In genomic region chr3L:21058651-21059050, dm6 we compare ENCODE assay signal across 6 fruit fly cellular contexts.
TF ChIP-seq lines count a peak whose summit lies in the region.

No protein-coding gene starts in this region.

- TF ChIP-seq CTCF in whole organism, embryonic (GFP tag; optimal IDR thresholded peaks at IDR 0.05; lab: Kevin White, UChicago): no peak

TF ChIP-seq in whole organism, 6 proteins besides CTCF, POLR2A, EP300 and RAD21:
- TF ChIP-seq pan (optimal IDR thresholded peaks at IDR 0.05; lab: Kevin White, UChicago) (no peak), Dll (optimal IDR thresholded peaks at IDR 0.05; lab: Kevin White, UChicago) (peak; percentile 80)
TF ChIP-seq in whole organism: peak in this region for 1.

TF ChIP-seq in whole organism, adult, 20 proteins besides CTCF, POLR2A, EP300 and RAD21 (continues in another document):
- no peak for TF ChIP-seq Clk (GFP tag; optimal IDR thresholded peaks at IDR 0.05; lab: Kevin White, UChicago)
- peak; percentile 65 for TF ChIP-seq tj (GFP tag; optimal IDR thresholded peaks at IDR 0.05; lab: Kevin White, UChicago)
- peak; percentile 38 for TF ChIP-seq CG7101 (tag; optimal IDR thresholded peaks at IDR 0.05; lab: Kevin White, UChicago)
- TF ChIP-seq toe (GFP tag; optimal IDR thresholded peaks at IDR 0.05; lab: Kevin White, UChicago): no peak
- TF ChIP-seq cnc (optimal IDR thresholded peaks at IDR 0.05; lab: Kevin White, UChicago): no peak
- no peak for TF ChIP-seq Crg-1 (GFP tag; optimal IDR thresholded peaks at IDR 0.05; lab: Kevin White, UChicago)
- peak; percentile 16 for TF ChIP-seq Hr96 (GFP tag; optimal IDR thresholded peaks at IDR 0.05; lab: Kevin White, UChicago)
- peak; percentile 4 for TF ChIP-seq CG33017 (tag; optimal IDR thresholded peaks at IDR 0.05; lab: Kevin White, UChicago)
- no peak for TF ChIP-seq CG7045 (GFP tag; optimal IDR thresholded peaks at IDR 0.05; lab: Kevin White, UChicago)
- TF ChIP-seq CG11617 (GFP tag; optimal IDR thresholded peaks at IDR 0.05; lab: Kevin White, UChicago): no peak
- peak; percentile 49 for TF ChIP-seq Mnt (GFP tag; optimal IDR thresholded peaks at IDR 0.05; lab: Kevin White, UChicago)
- TF ChIP-seq pad (GFP tag; optimal IDR thresholded peaks at IDR 0.05; lab: Kevin White, UChicago): peak; percentile 26
- TF ChIP-seq bab1 (GFP tag; optimal IDR thresholded peaks at IDR 0.05; lab: Kevin White, UChicago): peak; percentile 82
- peak; percentile 44 for TF ChIP-seq CG12768 (GFP tag; optimal IDR thresholded peaks at IDR 0.05; lab: Kevin White, UChicago)
- peak; percentile 52 for TF ChIP-seq cic (GFP tag; optimal IDR thresholded peaks at IDR 0.05; lab: Kevin White, UChicago)
- no peak for TF ChIP-seq CG5204 (GFP tag; optimal IDR thresholded peaks at IDR 0.05; lab: Kevin White, UChicago)
- TF ChIP-seq kay (GFP tag; lab: Kevin White, UChicago; ENCODE audit: borderline replicate concordance): peak; percentile 68
- TF ChIP-seq ovo (GFP tag; optimal IDR thresholded peaks at IDR 0.05; lab: Kevin White, UChicago): peak; percentile 24

TF ChIP-seq in whole organism, embryonic, 481 proteins besides CTCF, POLR2A, EP300 and RAD21 (continues in another document):
- TF ChIP-seq Abd-B (GFP tag; optimal IDR thresholded peaks at IDR 0.05; lab: Kevin White, UChicago) (no peak), Aef1 (GFP tag; IDR thresholded peaks at IDR 0.05; lab: Robert Waterston, UW) (peak; percentile 47; the same call in 2 of the 3 replicates), stc (GFP tag; IDR thresholded peaks at IDR 0.05; lab: Robert Waterston, UW) (peak; percentile 29; the same call in 1 of the 2 replicates), lmd (GFP tag; IDR thresholded peaks at IDR 0.05; lab: Robert Waterston, UW) (no peak), oc (tag; optimal IDR thresholded peaks at IDR 0.05; lab: Kevin White, UChicago) (peak; percentile 45), CG2889 (GFP tag; IDR thresholded peaks at IDR 0.05; lab: Robert Waterston, UW) (no peak), chinmo (GFP tag; IDR thresholded peaks at IDR 0.05; lab: Robert Waterston, UW; ENCODE audit: partially characterized antibody) (peak; percentile 98), Oaz (GFP tag; IDR thresholded peaks at IDR 0.05; lab: Robert Waterston, UW) (no peak), CG18599 (GFP tag; optimal IDR thresholded peaks at IDR 0.05; lab: Kevin White, UChicago) (peak; percentile 9), Deaf1 (tag; optimal IDR thresholded peaks at IDR 0.05; lab: Kevin White, UChicago) (peak; percentile 56), NFAT (GFP tag; IDR thresholded peaks at IDR 0.05; lab: Robert Waterston, UW) (peak; percentile 60; the same call in 1 of the 2 replicates), CG10959 (GFP tag; IDR thresholded peaks at IDR 0.05; lab: Robert Waterston, UW) (no peak), knrl (GFP tag; IDR thresholded peaks at IDR 0.05; lab: Robert Waterston, UW; ENCODE audit: partially characterized antibody) (0 out of 3 replicates have a peak, but pooled peaks have one; percentile 7), CG8290 (GFP tag; optimal IDR thresholded peaks at IDR 0.05; lab: Kevin White, UChicago) (no peak), CG8290 (tag; optimal IDR thresholded peaks at IDR 0.05; lab: Kevin White, UChicago) (peak in 1 of 2 experiments; percentile 62), Fer1 (GFP tag; optimal IDR thresholded peaks at IDR 0.05; lab: Kevin White, UChicago) (peak; percentile 7), CG6854 (GFP tag; optimal IDR thresholded peaks at IDR 0.05; lab: Kevin White, UChicago) (peak; percentile 4)

TF ChIP-seq in whole organism, prepupa, 60 proteins besides CTCF, POLR2A, EP300 and RAD21 (continues in another document):
- peak; percentile 58 for TF ChIP-seq dsx (GFP tag; optimal IDR thresholded peaks at IDR 0.05; lab: Kevin White, UChicago; ENCODE audit: poor library complexity, severe bottlenecking)
- peak; percentile 42 for TF ChIP-seq fkh (GFP tag; optimal IDR thresholded peaks at IDR 0.05; lab: Kevin White, UChicago)
- peak; percentile 77 for TF ChIP-seq CG6163 (GFP tag; IDR thresholded peaks at IDR 0.05; lab: Robert Waterston, UW)
- TF ChIP-seq topi (GFP tag; optimal IDR thresholded peaks at IDR 0.05; lab: Kevin White, UChicago): peak; percentile 12
- TF ChIP-seq CG3032 (tag; optimal IDR thresholded peaks at IDR 0.05; lab: Kevin White, UChicago): peak; percentile 5
- no peak for TF ChIP-seq salr (GFP tag; optimal IDR thresholded peaks at IDR 0.05; lab: Kevin White, UChicago)
- TF ChIP-seq CG8119 (GFP tag; IDR thresholded peaks at IDR 0.05; lab: Robert Waterston, UW): 0 out of 3 replicates have a peak, but pooled peaks have one; percentile 22
- peak; percentile 3 for TF ChIP-seq Ets96B (tag; optimal IDR thresholded peaks at IDR 0.05; lab: Kevin White, UChicago)
- TF ChIP-seq CG3919 (GFP tag; optimal IDR thresholded peaks at IDR 0.05; lab: Kevin White, UChicago): peak; percentile 39
- TF ChIP-seq Sox14 (GFP tag; optimal IDR thresholded peaks at IDR 0.05; lab: Kevin White, UChicago): peak; percentile 57
- peak; percentile 41 for TF ChIP-seq Lpt (GFP tag; optimal IDR thresholded peaks at IDR 0.05; lab: Kevin White, UChicago)
- no peak for TF ChIP-seq Hr4 (GFP tag; optimal IDR thresholded peaks at IDR 0.05; lab: Kevin White, UChicago)
- peak; percentile 11 for TF ChIP-seq CG1621 (tag; optimal IDR thresholded peaks at IDR 0.05; lab: Kevin White, UChicago)
- peak; percentile 69 for TF ChIP-seq eg (GFP tag; IDR thresholded peaks at IDR 0.05; lab: Robert Waterston, UW)
- no peak for TF ChIP-seq OdsH (GFP tag; optimal IDR thresholded peaks at IDR 0.05; lab: Kevin White, UChicago)
- peak; percentile 19 for TF ChIP-seq Eip75B (GFP tag; optimal IDR thresholded peaks at IDR 0.05; lab: Kevin White, UChicago)
- peak; percentile 73 for TF ChIP-seq CG6854 (GFP tag; optimal IDR thresholded peaks at IDR 0.05; lab: Kevin White, UChicago)
- TF ChIP-seq CG16779 (tag; optimal IDR thresholded peaks at IDR 0.05; lab: Kevin White, UChicago): peak; percentile 46

TF ChIP-seq in whole organism, pupa, 21 proteins besides CTCF, POLR2A, EP300 and RAD21 (continues in another document):
- peak; percentile 12 for TF ChIP-seq gl (tag; optimal IDR thresholded peaks at IDR 0.05; lab: Kevin White, UChicago)
- no peak for TF ChIP-seq CG8301 (tag; optimal IDR thresholded peaks at IDR 0.05; lab: Kevin White, UChicago)
- no peak for TF ChIP-seq CG14655 (GFP tag; optimal IDR thresholded peaks at IDR 0.05; lab: Kevin White, UChicago)
- TF ChIP-seq Pif1B (GFP tag; optimal IDR thresholded peaks at IDR 0.05; lab: Kevin White, UChicago): peak; percentile 40
- TF ChIP-seq CG9948 (tag; optimal IDR thresholded peaks at IDR 0.05; lab: Kevin White, UChicago): no peak
- peak; percentile 48; the same call in 1 of the 3 replicates for TF ChIP-seq fd96Ca (GFP tag; IDR thresholded peaks at IDR 0.05; lab: Robert Waterston, UW)
- TF ChIP-seq rn (GFP tag; IDR thresholded peaks at IDR 0.05; lab: Robert Waterston, UW): 0 out of 2 replicates have a peak, but pooled peaks have one; percentile 11
- TF ChIP-seq Ets98B (GFP tag; IDR thresholded peaks at IDR 0.05; lab: Robert Waterston, UW): peak; percentile 65; the same call in 1 of the 2 replicates
- TF ChIP-seq CG4496 (GFP tag; IDR thresholded peaks at IDR 0.05; lab: Robert Waterston, UW): peak; percentile 67
- peak; percentile 71 for TF ChIP-seq CG13204 (GFP tag; optimal IDR thresholded peaks at IDR 0.05; lab: Kevin White, UChicago)
- no peak for TF ChIP-seq CG10348 (GFP tag; IDR thresholded peaks at IDR 0.05; lab: Robert Waterston, UW)
- peak; percentile 63; the same call in 1 of the 2 replicates for TF ChIP-seq CG12605 (GFP tag; IDR thresholded peaks at IDR 0.05; lab: Robert Waterston, UW)
- peak; percentile 48 for TF ChIP-seq EcR (GFP tag; optimal IDR thresholded peaks at IDR 0.05; lab: Kevin White, UChicago)
- TF ChIP-seq CG15710 (tag; optimal IDR thresholded peaks at IDR 0.05; lab: Kevin White, UChicago): peak; percentile 19
- peak; percentile 19 for TF ChIP-seq Pif1A (GFP tag; optimal IDR thresholded peaks at IDR 0.05; lab: Kevin White, UChicago)
- no peak for TF ChIP-seq CG34367 (tag; optimal IDR thresholded peaks at IDR 0.05; lab: Kevin White, UChicago)
- TF ChIP-seq CG32121 (GFP tag; IDR thresholded peaks at IDR 0.05; lab: Robert Waterston, UW): no peak
- no peak for TF ChIP-seq CG17806 (tag; optimal IDR thresholded peaks at IDR 0.05; lab: Kevin White, UChicago)
- no peak for TF ChIP-seq Snoo (tag; optimal IDR thresholded peaks at IDR 0.05; lab: Kevin White, UChicago)
- no peak for TF ChIP-seq CG8159 (tag; optimal IDR thresholded peaks at IDR 0.05; lab: Kevin White, UChicago)

TF ChIP-seq in whole organism, wandering third instar larva, 38 proteins besides CTCF, POLR2A, EP300 and RAD21 (continues in another document):
- TF ChIP-seq woc (GFP tag; optimal IDR thresholded peaks at IDR 0.05; lab: Kevin White, UChicago): no peak
- peak; percentile 21 for TF ChIP-seq jim (GFP tag; optimal IDR thresholded peaks at IDR 0.05; lab: Kevin White, UChicago)
- peak; percentile 35 for TF ChIP-seq ey (GFP tag; optimal IDR thresholded peaks at IDR 0.05; lab: Kevin White, UChicago)
- no peak for TF ChIP-seq tai (GFP tag; optimal IDR thresholded peaks at IDR 0.05; lab: Kevin White, UChicago)
- TF ChIP-seq HLH106 (tag; optimal IDR thresholded peaks at IDR 0.05; lab: Kevin White, UChicago): peak; percentile 8
- TF ChIP-seq Hr78 (GFP tag; optimal IDR thresholded peaks at IDR 0.05; lab: Kevin White, UChicago): no peak
- peak; percentile 38 for TF ChIP-seq psq (GFP tag; optimal IDR thresholded peaks at IDR 0.05; lab: Kevin White, UChicago)
- TF ChIP-seq foxo (GFP tag; optimal IDR thresholded peaks at IDR 0.05; lab: Kevin White, UChicago): peak in 1 of 2 experiments; percentile 29
- peak; percentile 61 for TF ChIP-seq rgr (GFP tag; optimal IDR thresholded peaks at IDR 0.05; lab: Kevin White, UChicago)
- no peak for TF ChIP-seq sv (GFP tag; optimal IDR thresholded peaks at IDR 0.05; lab: Kevin White, UChicago)
- peak; percentile 54 for TF ChIP-seq Hnf4 (GFP tag; optimal IDR thresholded peaks at IDR 0.05; lab: Kevin White, UChicago)
- no peak for TF ChIP-seq GATAd (GFP tag; optimal IDR thresholded peaks at IDR 0.05; lab: Kevin White, UChicago)
- TF ChIP-seq Vsx2 (GFP tag; optimal IDR thresholded peaks at IDR 0.05; lab: Kevin White, UChicago; ENCODE audit: partially characterized antibody): peak; percentile 78
- peak; percentile 72 to 76 for TF ChIP-seq dl (GFP tag; optimal IDR thresholded peaks at IDR 0.05; lab: Kevin White, UChicago; ENCODE audit: insufficient read depth in 1 of 2, partially characterized antibody in 2 of 2)
- TF ChIP-seq brk (GFP tag; optimal IDR thresholded peaks at IDR 0.05; lab: Kevin White, UChicago): no peak
- no peak for TF ChIP-seq lola (GFP tag; optimal IDR thresholded peaks at IDR 0.05; lab: Kevin White, UChicago)
- TF ChIP-seq CG32264 (GFP tag; optimal IDR thresholded peaks at IDR 0.05; lab: Kevin White, UChicago): peak; percentile 15
- TF ChIP-seq CrebA (GFP tag; optimal IDR thresholded peaks at IDR 0.05; lab: Kevin White, UChicago; ENCODE audit: borderline replicate concordance): no peak
- no peak for TF ChIP-seq CG9705 (GFP tag; optimal IDR thresholded peaks at IDR 0.05; lab: Kevin White, UChicago)
- TF ChIP-seq Rel (GFP tag; optimal IDR thresholded peaks at IDR 0.05; lab: Kevin White, UChicago): no peak
- peak; percentile 81 for TF ChIP-seq Rel (tag; optimal IDR thresholded peaks at IDR 0.05; lab: Kevin White, UChicago)
- peak; percentile 27 for TF ChIP-seq Sp1 (GFP tag; optimal IDR thresholded peaks at IDR 0.05; lab: Kevin White, UChicago)
